Fruit fly (Drosophila melanogaster) whole organism, embryonic: ENCODE measurements around the gene CG10132.

Source experiments
- CG10274 ChIP-seq: fragments of 200-800 bp; sonication (Bioruptor generic); optimal IDR thresholded peaks from 3 replicates; lab custom pipeline; 2017; ENCODE audit warnings: missing biosample characterization, mild to moderate bottlenecking, missing genetic modification characterization
- CG10366 ChIP-seq: fragments of 200-800 bp; sonication (Bioruptor generic); IDR thresholded peaks from 2 replicates; pipeline ENCODE4 v1.3.6; 2022; ENCODE audit warnings: missing biosample characterization, missing genetic modification characterization
- CG10959 ChIP-seq: fragments of 200-800 bp; sonication (Bioruptor generic); IDR thresholded peaks from 2 replicates; pipeline ENCODE4 v1.3.6; 2022; ENCODE audit warnings: missing biosample characterization, missing genetic modification characterization
- CG11560 ChIP-seq: fragments of 200-800 bp; sonication (Bioruptor generic); IDR thresholded peaks from 3 replicates; pipeline ENCODE4 v1.3.6; 2022; ENCODE audit warnings: missing biosample characterization, missing genetic modification characterization
- CG14050 ChIP-seq: fragments of 200-800 bp; sonication (Bioruptor generic); IDR thresholded peaks from 3 replicates; pipeline ENCODE4 v1.3.6; 2022; ENCODE audit warnings: missing biosample characterization, missing genetic modification characterization
- CG14860 ChIP-seq: fragments of 200-800 bp; sonication (Bioruptor generic); IDR thresholded peaks from 3 replicates; pipeline ENCODE4 v1.3.6; 2022; ENCODE audit warnings: missing biosample characterization, missing genetic modification characterization; ENCODE audit not compliant: partially characterized antibody
- CG15073 ChIP-seq: fragments of 200-800 bp; sonication (Bioruptor generic); optimal IDR thresholded peaks from 2 replicates; lab custom pipeline; 2016; ENCODE audit warnings: missing biosample characterization, missing genetic modification characterization
- CG1603 ChIP-seq: fragments of 200-800 bp; sonication (Bioruptor generic); optimal IDR thresholded peaks from 2 replicates; lab custom pipeline; 2019; ENCODE audit warnings: missing biosample characterization, mild to moderate bottlenecking, missing genetic modification characterization, moderate library complexity
- CG1647 ChIP-seq: fragments of 200-800 bp; sonication (Bioruptor generic); optimal IDR thresholded peaks from 3 replicates; lab custom pipeline; 2016; ENCODE audit warnings: missing biosample characterization, missing genetic modification characterization
- CG17361 ChIP-seq: fragments of 200-800 bp; sonication (Bioruptor generic); IDR thresholded peaks from 3 replicates; pipeline ENCODE4 v1.3.6; 2022; ENCODE audit warnings: missing biosample characterization, missing genetic modification characterization
- CG17385 ChIP-seq: fragments of 200-800 bp; sonication (Bioruptor generic); optimal IDR thresholded peaks from 3 replicates; lab custom pipeline; 2018; ENCODE audit warnings: missing biosample characterization, mild to moderate bottlenecking, missing genetic modification characterization
- CG17802 ChIP-seq: fragments of 200-800 bp; sonication (Bioruptor generic); optimal IDR thresholded peaks from 2 replicates; lab custom pipeline; 2018; ENCODE audit warnings: missing biosample characterization, mild to moderate bottlenecking, missing genetic modification characterization, moderate library complexity
- CG18011 ChIP-seq: fragments of 200-800 bp; sonication (Bioruptor generic); optimal IDR thresholded peaks from 2 replicates; lab custom pipeline; 2017; ENCODE audit warnings: missing biosample characterization, missing genetic modification characterization, mild to moderate bottlenecking, moderate library complexity, missing genotype
- CG2116 ChIP-seq: fragments of 200-800 bp; sonication (Bioruptor generic); optimal IDR thresholded peaks from 3 replicates; lab custom pipeline; 2018; ENCODE audit warnings: missing biosample characterization, mild to moderate bottlenecking, missing genetic modification characterization
- CG2120 ChIP-seq: fragments of 200-800 bp; sonication (Bioruptor generic); optimal IDR thresholded peaks from 3 replicates; lab custom pipeline; 2016; ENCODE audit warnings: missing biosample characterization, missing genetic modification characterization
- CG4328 ChIP-seq: fragments of 200-800 bp; sonication (Bioruptor generic); optimal IDR thresholded peaks from 3 replicates; lab custom pipeline; 2017; ENCODE audit warnings: missing biosample characterization, missing genetic modification reagents, missing genetic modification characterization
- CG4617 ChIP-seq: fragments of 200-800 bp; sonication (Bioruptor generic); optimal IDR thresholded peaks from 3 replicates; lab custom pipeline; 2016; ENCODE audit warnings: missing biosample characterization, missing genetic modification characterization, borderline replicate concordance
- CG4707 ChIP-seq: fragments of 200-800 bp; sonication (Bioruptor generic); optimal IDR thresholded peaks from 2 replicates; lab custom pipeline; 2018; ENCODE audit warnings: missing biosample characterization, mild to moderate bottlenecking, missing genetic modification characterization, moderate library complexity
- CG6683 ChIP-seq: fragments of 200-800 bp; sonication (Bioruptor generic); optimal IDR thresholded peaks from 2 replicates; lab custom pipeline; 2017; ENCODE audit warnings: missing biosample characterization, mild to moderate bottlenecking, missing genetic modification characterization, missing genetic modification reagents
- CG7372 ChIP-seq: fragments of 200-800 bp; sonication (Bioruptor generic); IDR thresholded peaks from 2 replicates; pipeline ENCODE4 v1.3.6; 2022; ENCODE audit warnings: missing biosample characterization, missing genetic modification characterization
- CG9932 ChIP-seq: fragments of 200-800 bp; sonication (Bioruptor generic); IDR thresholded peaks from 2 replicates; pipeline ENCODE4 v1.3.6; 2022; ENCODE audit warnings: missing biosample characterization, missing genetic modification characterization
- Camta ChIP-seq: fragments of 200-800 bp; sonication (Bioruptor generic); optimal IDR thresholded peaks from 2 replicates; lab custom pipeline; 2016; ENCODE audit warnings: missing biosample characterization, missing genetic modification characterization
- Doc2 ChIP-seq: fragments of 200-800 bp; sonication (Bioruptor generic); IDR thresholded peaks from 2 replicates; pipeline ENCODE4 v1.3.6; 2022; ENCODE audit warnings: missing biosample characterization, missing genetic modification characterization
- Dref ChIP-seq: fragments of 200-800 bp; sonication (Bioruptor generic); IDR thresholded peaks from 2 replicates; pipeline ENCODE4 v1.3.6; 2022; ENCODE audit warnings: missing biosample characterization, missing genetic modification characterization
- Drgx ChIP-seq: fragments of 200-800 bp; sonication (Bioruptor generic); IDR thresholded peaks from 2 replicates; pipeline ENCODE4 v1.3.6; 2022; ENCODE audit warnings: missing biosample characterization, missing genetic modification characterization
- Fer1 ChIP-seq: fragments of 200-800 bp; sonication (Bioruptor generic); optimal IDR thresholded peaks from 2 replicates; lab custom pipeline; 2017; ENCODE audit warnings: missing biosample characterization, mild to moderate bottlenecking, missing genetic modification characterization
- GATAe ChIP-seq: fragments of 200-800 bp; sonication (Bioruptor generic); conservative IDR thresholded peaks from 2 replicates; pipeline ENCODE4 v1.3.6; 2022; ENCODE audit warnings: missing biosample characterization, missing genetic modification characterization
- Gsc ChIP-seq: fragments of 200-800 bp; sonication (Bioruptor generic); IDR thresholded peaks from 2 replicates; pipeline ENCODE4 v1.3.6; 2022; ENCODE audit warnings: missing biosample characterization, missing genetic modification characterization
- HmgD ChIP-seq: fragments of 200-800 bp; sonication (Bioruptor generic); optimal IDR thresholded peaks from 3 replicates; lab custom pipeline; 2016; ENCODE audit warnings: missing biosample characterization, missing genetic modification characterization
- NfI ChIP-seq: fragments of 200-800 bp; sonication (Bioruptor generic); optimal IDR thresholded peaks from 3 replicates; lab custom pipeline; 2018; ENCODE audit warnings: missing biosample characterization, mild to moderate bottlenecking, missing genetic modification characterization, moderate library complexity
- Opbp ChIP-seq: fragments of 200-800 bp; sonication (Bioruptor generic); IDR thresholded peaks from 3 replicates; pipeline ENCODE4 v1.3.6; 2022; ENCODE audit warnings: missing biosample characterization, missing genetic modification characterization; ENCODE audit not compliant: partially characterized antibody
- Xbp1 ChIP-seq: fragments of 200-800 bp; sonication (Bioruptor generic); optimal IDR thresholded peaks from 3 replicates; lab custom pipeline; 2016; ENCODE audit warnings: missing biosample characterization, mild to moderate bottlenecking, missing genetic modification characterization
- chif ChIP-seq, 2 experiments: fragments of 200-800 bp; sonication (Bioruptor generic); optimal IDR thresholded peaks; 3 replicates each; lab custom pipeline; 2016; ENCODE audit warnings: missing biosample characterization in 2 of 2, missing genetic modification characterization in 2 of 2
- chm ChIP-seq: fragments of 200-800 bp; sonication (Bioruptor generic); IDR thresholded peaks from 2 replicates; pipeline ENCODE4 v1.3.6; 2022; ENCODE audit warnings: missing biosample characterization, missing genetic modification characterization
- crol ChIP-seq: fragments of 200-800 bp; sonication (Bioruptor generic); IDR thresholded peaks from 2 replicates; pipeline ENCODE4 v1.3.6; 2022; ENCODE audit warnings: missing biosample characterization, missing genetic modification characterization
- gem ChIP-seq: fragments of 200-800 bp; sonication (Bioruptor generic); optimal IDR thresholded peaks from 2 replicates; lab custom pipeline; 2019; ENCODE audit warnings: missing biosample characterization, mild to moderate bottlenecking, missing genetic modification characterization, moderate library complexity
- lbe ChIP-seq: fragments of 200-800 bp; sonication (Bioruptor generic); optimal IDR thresholded peaks from 2 replicates; lab custom pipeline; 2016; ENCODE audit warnings: missing biosample characterization, mild to moderate bottlenecking, missing genetic modification characterization
- lola ChIP-seq, 3 experiments: fragments of >200 bp in 2 of 3; fragments of 200-800 bp in 1 of 3; sonication (Bioruptor generic) in 1 of 3; optimal IDR thresholded peaks; 2 replicates each; lab custom pipeline; 2017 to 2019; ENCODE audit warnings: missing biosample characterization in 3 of 3, missing genetic modification characterization in 3 of 3, mild to moderate bottlenecking in 1 of 3, moderate library complexity in 1 of 3
- luna ChIP-seq: fragments of 200-800 bp; sonication (Bioruptor generic); optimal IDR thresholded peaks from 2 replicates; lab custom pipeline; 2016; ENCODE audit warnings: missing biosample characterization, missing genetic modification characterization
- mirr ChIP-seq: fragments of 200-800 bp; sonication (Bioruptor generic); optimal IDR thresholded peaks from 3 replicates; lab custom pipeline; 2018; ENCODE audit warnings: missing biosample characterization, mild to moderate bottlenecking, missing genetic modification characterization
- nerfin-1 ChIP-seq: fragments of 200-800 bp; sonication (Bioruptor generic); optimal IDR thresholded peaks from 3 replicates; lab custom pipeline; 2019; ENCODE audit warnings: missing biosample characterization, mild to moderate bottlenecking, missing genetic modification characterization, moderate library complexity
- odd ChIP-seq: fragments of 200-800 bp; sonication (Bioruptor generic); optimal IDR thresholded peaks from 2 replicates; lab custom pipeline; 2017; ENCODE audit warnings: missing biosample characterization, mild to moderate bottlenecking, missing genetic modification characterization
- org-1 ChIP-seq: fragments of 200-800 bp; sonication (Bioruptor generic); optimal IDR thresholded peaks from 2 replicates; lab custom pipeline; 2017; ENCODE audit warnings: missing biosample characterization, missing genetic modification characterization
- rib ChIP-seq: fragments of 200-800 bp; sonication (Bioruptor generic); IDR thresholded peaks from 2 replicates; pipeline ENCODE4 v1.3.6; 2022; ENCODE audit warnings: missing biosample characterization, missing genetic modification characterization
- stc ChIP-seq: fragments of 200-800 bp; sonication (Bioruptor generic); IDR thresholded peaks from 2 replicates; pipeline ENCODE4 v1.3.6; 2022; ENCODE audit warnings: missing biosample characterization, missing genetic modification characterization
- tup ChIP-seq: fragments of 200-800 bp; sonication (Bioruptor generic); optimal IDR thresholded peaks from 2 replicates; lab custom pipeline; 2016; ENCODE audit warnings: missing biosample characterization, mild to moderate bottlenecking, missing genetic modification characterization, moderate library complexity
- wdn ChIP-seq: fragments of 200-800 bp; sonication (Bioruptor generic); IDR thresholded peaks from 2 replicates; pipeline ENCODE4 v1.3.6; 2022; ENCODE audit warnings: missing biosample characterization, missing genetic modification characterization
- yki ChIP-seq: fragments of >200 bp; optimal IDR thresholded peaks from 3 replicates; lab custom pipeline; 2018
- zfh2 ChIP-seq: fragments of 200-800 bp; sonication (Bioruptor generic); optimal IDR thresholded peaks from 2 replicates; lab custom pipeline; 2016; ENCODE audit warnings: missing biosample characterization, missing genetic modification characterization

The CG10132 gene

DNA sequence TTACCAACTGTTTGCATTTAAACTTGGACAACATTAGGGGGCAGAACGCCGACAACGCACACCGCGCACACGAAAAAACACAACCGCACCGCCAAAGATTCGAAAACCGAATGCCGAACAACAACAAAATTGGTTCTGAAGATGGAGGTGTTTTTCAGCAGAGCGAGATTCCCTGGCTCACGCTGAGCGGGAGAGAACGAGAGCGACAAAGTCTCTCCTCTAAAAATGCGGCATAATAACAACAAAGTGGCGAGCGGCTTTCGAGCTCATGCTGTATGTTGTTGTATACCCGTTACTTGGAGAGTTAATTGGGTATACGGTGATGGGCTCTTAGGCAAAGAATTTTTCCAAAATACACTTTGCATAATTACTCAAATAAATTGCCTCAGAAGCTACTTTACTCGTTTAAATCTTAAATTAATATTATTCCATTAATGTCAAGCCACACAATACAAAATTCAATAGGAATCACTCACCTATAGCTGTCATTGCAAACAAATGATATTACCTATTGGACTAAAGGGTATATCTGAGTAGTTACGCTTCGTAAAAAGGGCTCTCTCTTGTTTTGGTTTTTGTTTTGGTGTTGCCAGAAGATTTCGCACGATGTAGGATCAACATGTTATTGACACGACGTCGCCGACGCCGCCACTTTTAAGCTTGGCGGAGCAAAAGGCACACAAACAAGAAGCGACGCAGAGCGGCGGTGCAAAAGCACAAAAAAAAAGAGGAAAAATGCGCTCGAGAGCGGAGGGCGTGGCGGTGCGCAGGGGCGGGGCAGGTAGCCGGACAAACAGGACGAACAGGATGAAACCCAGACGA is 54.1 kb downstream of the CG10132 start (continued):
- TF ChIP-seq Gsc (GFP tag; lab: Robert Waterston, UW) (no peak), CG10366 (peak; percentile 52), yki (lab: Kevin White, UChicago) (peak; percentile 46), lbe (GFP tag; lab: Kevin White, UChicago) (peak; percentile 93), CG17802 (tag; lab: Kevin White, UChicago) (no peak), Camta (peak; percentile 63), crol (GFP tag; lab: Robert Waterston, UW) (peak; percentile 59; the same call in 1 of the 2 replicates), chif (GFP tag; optimal IDR thresholded peaks at IDR 0.05; lab: Kevin White, UChicago) (peak in 1 of 2 experiments; percentile 55), Fer1 (GFP tag; lab: Kevin White, UChicago) (peak; percentile 84), Xbp1 (GFP tag; lab: Kevin White, UChicago) (peak; percentile 61), wdn (GFP tag; lab: Robert Waterston, UW) (0 out of 2 replicates have a peak, but pooled peaks have one; percentile 13), Dref (GFP tag; lab: Robert Waterston, UW) (no peak), CG14050 (GFP tag; lab: Robert Waterston, UW) (no peak), CG7372 (GFP tag; lab: Robert Waterston, UW) (0 out of 2 replicates have a peak, but pooled peaks have one; percentile 6), odd (peak; percentile 57), luna (GFP tag; lab: Kevin White, UChicago) (no peak), CG10274 (peak; percentile 47), CG10959 (GFP tag; lab: Robert Waterston, UW) (no peak), CG2116 (GFP tag; lab: Kevin White, UChicago) (peak; percentile 16), HmgD (no peak), GATAe (GFP tag; lab: Robert Waterston, UW) (no peak; the same call in 1 of the 2 replicates), CG4707 (GFP tag; lab: Kevin White, UChicago) (no peak), CG17385 (GFP tag; lab: Kevin White, UChicago) (peak; percentile 64), rib (no peak), CG14860 (no peak), tup (peak; percentile 20), CG1603 (tag; lab: Kevin White, UChicago) (peak; percentile 62), CG4617 (GFP tag; lab: Kevin White, UChicago) (peak; percentile 26), Doc2 (GFP tag; lab: Robert Waterston, UW) (no peak), CG11560 (tag; lab: Robert Waterston, UW) (no peak), NfI (GFP tag; lab: Kevin White, UChicago) (peak; percentile 59), gem (tag; lab: Kevin White, UChicago) (peak; percentile 78), zfh2 (peak; percentile 52), CG4328 (GFP tag; lab: Kevin White, UChicago) (no peak), CG15073 (GFP tag; lab: Kevin White, UChicago) (no peak), CG17361 (peak; percentile 62), stc (no peak), CG1647 (peak; percentile 19), CG6683 (GFP tag; lab: Kevin White, UChicago) (peak; percentile 43), lola (GFP tag; optimal IDR thresholded peaks at IDR 0.05; lab: Kevin White, UChicago) (peak in 1 of 3 experiments; percentile 46), nerfin-1 (tag; lab: Kevin White, UChicago) (no peak), Drgx (peak; percentile 81), Opbp (GFP tag; lab: Robert Waterston, UW) (no peak; the same call in 2 of the 3 replicates), chm (peak; percentile 53; the same call in 1 of the 2 replicates), CG9932 (GFP tag; lab: Robert Waterston, UW) (peak; percentile 75), mirr (GFP tag; lab: Kevin White, UChicago) (peak; percentile 29), org-1 (GFP tag; lab: Kevin White, UChicago) (peak; percentile 61), CG18011 (GFP tag; lab: Kevin White, UChicago) (peak; percentile 27), CG2120 (GFP tag; lab: Kevin White, UChicago) (peak; percentile 90)
